Worm (Caenorhabditis elegans) whole organism, L3 larva: ENCODE measurements around the gene rpl-33.

ENCODE experiments used
- R02D3.7 ChIP-seq: fragments of 150-350 bp; optimal IDR thresholded peaks from 2 replicates; lab custom pipeline; 2014; ENCODE audit warnings: missing biosample characterization, missing genetic modification characterization
- aly-2 ChIP-seq: fragments of 150-350 bp; optimal IDR thresholded peaks from 2 replicates; lab custom pipeline; 2014; ENCODE audit warnings: missing biosample characterization, missing genetic modification characterization
- ama-1 ChIP-seq: fragments of 150-350 bp; optimal IDR thresholded peaks from 2 replicates; lab custom pipeline; 2018
- ceh-28 ChIP-seq: fragments of 150-350 bp; optimal IDR thresholded peaks from 2 replicates; lab custom pipeline; 2014; ENCODE audit warnings: missing biosample characterization, missing genetic modification reagents, missing genetic modification characterization
- daf-12 ChIP-seq: fragments of 150-350 bp; optimal IDR thresholded peaks from 2 replicates; lab custom pipeline; 2014; ENCODE audit warnings: missing biosample characterization, missing genetic modification reagents, missing genetic modification characterization
- egl-5 ChIP-seq: fragments of 150-350 bp; optimal IDR thresholded peaks from 2 replicates; lab custom pipeline; 2017; ENCODE audit warnings: missing biosample characterization, missing genetic modification reagents, missing genetic modification characterization, inconsistent platforms
- elt-2 ChIP-seq: sonication (generic microtip); optimal IDR thresholded peaks from 2 replicates; lab custom pipeline; 2016; ENCODE audit warnings: missing genetic modification reagents, mild to moderate bottlenecking, missing genetic modification characterization, missing compliant biosample characterization
- eor-1 ChIP-seq, 2 experiments: fragments of 150-350 bp; optimal IDR thresholded peaks; 2 replicates each; lab custom pipeline; 2014 to 2018; ENCODE audit warnings: missing biosample characterization in 2 of 2, missing genetic modification characterization in 2 of 2
- fkh-2 ChIP-seq: fragments of 150-350 bp; optimal IDR thresholded peaks from 2 replicates; lab custom pipeline; 2014; ENCODE audit warnings: missing biosample characterization, missing genetic modification reagents, missing genetic modification characterization
- jun-1 ChIP-seq: fragments of 150-350 bp; optimal IDR thresholded peaks from 2 replicates; lab custom pipeline; 2014; ENCODE audit warnings: missing biosample characterization, missing genetic modification reagents, missing genetic modification characterization
- lin-15B ChIP-seq: fragments of 150-350 bp; optimal IDR thresholded peaks from 2 replicates; lab custom pipeline; 2014; ENCODE audit warnings: missing biosample characterization, missing genetic modification characterization
- lin-39 ChIP-seq: fragments of 150-350 bp; optimal IDR thresholded peaks from 2 replicates; lab custom pipeline; 2018; ENCODE audit warnings: missing biosample characterization, missing genetic modification reagents, missing genetic modification characterization
- lsy-12 ChIP-seq: sonication (generic microtip); optimal IDR thresholded peaks from 2 replicates; lab custom pipeline; 2016; ENCODE audit warnings: mild to moderate bottlenecking, missing genetic modification characterization, missing compliant biosample characterization
- mdl-1 ChIP-seq: fragments of 150-350 bp; optimal IDR thresholded peaks from 2 replicates; lab custom pipeline; 2014; ENCODE audit warnings: missing biosample characterization, missing genetic modification characterization
- nfya-1 ChIP-seq: sonication (generic microtip); optimal IDR thresholded peaks from 2 replicates; lab custom pipeline; 2017; ENCODE audit warnings: missing genetic modification characterization, mild to moderate bottlenecking, missing compliant biosample characterization, antibody characterized with exemption, moderate library complexity; ENCODE audit not compliant: insufficient read depth
- nhr-11 ChIP-seq: fragments of 150-350 bp; optimal IDR thresholded peaks from 2 replicates; lab custom pipeline; 2014; ENCODE audit warnings: missing biosample characterization, missing genetic modification characterization
- nhr-12 ChIP-seq: fragments of 150-350 bp; optimal IDR thresholded peaks from 2 replicates; lab custom pipeline; 2014; ENCODE audit warnings: missing biosample characterization, missing genetic modification characterization
- nhr-23 ChIP-seq: fragments of 150-350 bp; optimal IDR thresholded peaks from 2 replicates; lab custom pipeline; 2014; ENCODE audit warnings: missing biosample characterization, missing genetic modification reagents, missing genetic modification characterization
- nhr-237 ChIP-seq: fragments of 150-350 bp; optimal IDR thresholded peaks from 2 replicates; lab custom pipeline; 2014; ENCODE audit warnings: missing biosample characterization, missing genetic modification characterization
- nhr-25 ChIP-seq: sonication (generic microtip); optimal IDR thresholded peaks from 2 replicates; lab custom pipeline; 2017; ENCODE audit warnings: missing biosample characterization, missing genetic modification characterization
- nhr-28 ChIP-seq: fragments of 150-350 bp; optimal IDR thresholded peaks from 2 replicates; lab custom pipeline; 2014; ENCODE audit warnings: missing biosample characterization, missing genetic modification characterization
- nhr-43 ChIP-seq: sonication (generic microtip); optimal IDR thresholded peaks from 2 replicates; lab custom pipeline; 2016; ENCODE audit warnings: mild to moderate bottlenecking, missing genetic modification characterization, missing compliant biosample characterization; ENCODE audit not compliant: poor library complexity, severe bottlenecking
- nhr-67 ChIP-seq: fragments of 150-350 bp; optimal IDR thresholded peaks from 2 replicates; lab custom pipeline; 2014; ENCODE audit warnings: missing biosample characterization, missing genetic modification characterization
- nhr-76 ChIP-seq: fragments of 150-350 bp; sonication (generic microtip); optimal IDR thresholded peaks from 5 replicates; lab custom pipeline; 2014; ENCODE audit warnings: missing biosample characterization, missing genetic modification characterization
- nhr-77 ChIP-seq: fragments of 150-350 bp; optimal IDR thresholded peaks from 2 replicates; lab custom pipeline; 2014; ENCODE audit warnings: missing biosample characterization, missing genetic modification characterization
- pha-4 ChIP-seq: fragments of 150-350 bp; optimal IDR thresholded peaks from 2 replicates; lab custom pipeline; 2014; ENCODE audit warnings: missing biosample characterization, missing genetic modification reagents, missing genetic modification characterization
- pqm-1 ChIP-seq: fragments of 150-350 bp; optimal IDR thresholded peaks from 2 replicates; lab custom pipeline; 2017; ENCODE audit warnings: missing biosample characterization, missing genetic modification characterization, inconsistent platforms
- skn-1 ChIP-seq: fragments of 150-350 bp; optimal IDR thresholded peaks from 2 replicates; lab custom pipeline; 2014; ENCODE audit warnings: missing biosample characterization, missing genetic modification characterization
- tbx-2 ChIP-seq: sonication (generic microtip); optimal IDR thresholded peaks from 2 replicates; lab custom pipeline; 2016; ENCODE audit warnings: mild to moderate bottlenecking, missing genetic modification characterization, missing compliant biosample characterization
- unc-39 ChIP-seq: sonication (generic microtip); optimal IDR thresholded peaks from 4 replicates; lab custom pipeline; 2017; ENCODE audit warnings: missing biosample characterization, missing genetic modification characterization
- zag-1 ChIP-seq: fragments of 150-350 bp; optimal IDR thresholded peaks from 2 replicates; lab custom pipeline; 2014; ENCODE audit warnings: missing biosample characterization, missing genetic modification characterization
- ztf-11 ChIP-seq: fragments of 150-350 bp; optimal IDR thresholded peaks from 2 replicates; lab custom pipeline; 2014; ENCODE audit warnings: missing biosample characterization, missing genetic modification characterization
- ztf-4 ChIP-seq: fragments of 150-350 bp; optimal IDR thresholded peaks from 2 replicates; lab custom pipeline; 2014; ENCODE audit warnings: missing biosample characterization, missing genetic modification characterization

rpl-33 gene

ce11 chrII:7065391-7065790, 40.0 kb upstream of the rpl-33 start, which contains the start of gene nos-2:
Gene nos-2 (plus strand): TSS chrII:7065618.
- TF ChIP-seq mdl-1 (tag; lab: Kevin White, UChicago) (no peak), ztf-11 (tag; lab: Kevin White, UChicago) (no peak), zag-1 (tag; lab: Kevin White, UChicago) (no peak), nhr-43 (tag; lab: Kevin White, UChicago) (no peak), elt-2 (tag; lab: Kevin White, UChicago) (no peak), daf-12 (tag; lab: Kevin White, UChicago) (no peak), pha-4 (tag; lab: Kevin White, UChicago) (no peak), aly-2 (tag; lab: Kevin White, UChicago) (no peak), jun-1 (tag; lab: Kevin White, UChicago) (no peak), unc-39 (tag; lab: Kevin White, UChicago) (no peak), nhr-237 (tag; lab: Kevin White, UChicago) (no peak), eor-1 (tag; optimal IDR thresholded peaks at IDR 0.05; lab: Kevin White, UChicago) (no peak), ama-1 (lab: Kevin White, UChicago) (no peak), nhr-76 (tag; lab: Kevin White, UChicago) (no peak), lsy-12 (tag; lab: Kevin White, UChicago) (no peak), nhr-77 (tag; lab: Kevin White, UChicago) (no peak)

ce11 chrII:7069866-7070265, 35.5 kb upstream of the rpl-33 start, which contains the start of gene him-14:
Gene him-14 (minus strand): TSS chrII:7069966.
- TF ChIP-seq nhr-23 (tag; lab: Kevin White, UChicago) (no peak), R02D3.7 (tag; lab: Kevin White, UChicago) (no peak), ceh-28 (no peak), nhr-76 (tag; lab: Kevin White, UChicago) (no peak)

ce11 chrII:7070434-7070833, 34.9 kb upstream of the rpl-33 start:
- no peak for TF ChIP-seq ztf-4 (tag; lab: Kevin White, UChicago)
- no peak for TF ChIP-seq egl-5
- TF ChIP-seq lin-39 (tag; lab: Kevin White, UChicago): no peak
- no peak for TF ChIP-seq nhr-67
- TF ChIP-seq pha-4 (tag; lab: Kevin White, UChicago): no peak
- TF ChIP-seq unc-39 (tag; lab: Kevin White, UChicago): no peak
- no peak for TF ChIP-seq lin-15B

- no peak for TF ChIP-seq nhr-28 (tag; lab: Kevin White, UChicago)
- no peak for TF ChIP-seq nhr-23 (tag; lab: Kevin White, UChicago)
- TF ChIP-seq tbx-2 (tag; lab: Kevin White, UChicago): no peak
- no peak for TF ChIP-seq nhr-43 (tag; lab: Kevin White, UChicago)
- TF ChIP-seq daf-12 (tag; lab: Kevin White, UChicago): no peak
- no peak for TF ChIP-seq nhr-12 (tag; lab: Kevin White, UChicago)
- TF ChIP-seq fkh-2 (tag; lab: Kevin White, UChicago): no peak
Measured at ce11 chrII:7072315-7072589, 33.1 kb upstream of the rpl-33 start, which contains the start of gene kars-1. Gene kars-1 (minus strand): TSS chrII:7072415.

- TF ChIP-seq aly-2 (tag; lab: Kevin White, UChicago): no peak
- TF ChIP-seq nhr-25 (tag; lab: Kevin White, UChicago): peak; percentile 39
- peak; percentile 62 for TF ChIP-seq nfya-1 (tag; lab: Kevin White, UChicago)
- peak; percentile 86 for TF ChIP-seq nhr-11 (tag; lab: Kevin White, UChicago)
- no peak for TF ChIP-seq eor-1 (tag; optimal IDR thresholded peaks at IDR 0.05; lab: Kevin White, UChicago)
- peak; percentile 41 for TF ChIP-seq pqm-1 (tag; lab: Kevin White, UChicago)
- TF ChIP-seq skn-1 (tag; lab: Kevin White, UChicago): peak; percentile 58
- TF ChIP-seq lin-39 (tag; lab: Kevin White, UChicago): no peak
- TF ChIP-seq nhr-23 (tag; lab: Kevin White, UChicago): peak; percentile 59
- peak; percentile 86 for TF ChIP-seq lin-15B
- peak; percentile 76 for TF ChIP-seq egl-5
- TF ChIP-seq pha-4 (tag; lab: Kevin White, UChicago): no peak
- peak; percentile 61 for TF ChIP-seq elt-2 (tag; lab: Kevin White, UChicago)
- peak; percentile 1 for TF ChIP-seq jun-1 (tag; lab: Kevin White, UChicago)
Measured at ce11 chrII:7072590-7073536, 32.5 kb upstream of the rpl-33 start.
